Worm (Caenorhabditis elegans) whole organism, late embryonic: ENCODE results near the gene R11D1.4.

Experiments
- C08G9.2 ChIP-seq: sonication (generic microtip); optimal IDR thresholded peaks from 2 replicates; lab custom pipeline; 2016; ENCODE audit warnings: mild to moderate bottlenecking, missing genetic modification characterization, moderate library complexity, missing compliant biosample characterization
- C38D4.7 ChIP-seq: fragments of 200-800 bp; sonication (Bioruptor generic); optimal IDR thresholded peaks from 2 replicates; lab custom pipeline; 2018; ENCODE audit warnings: mild to moderate bottlenecking, missing genetic modification characterization, moderate library complexity, missing compliant biosample characterization
- K02D7.2 ChIP-seq: sonication (generic microtip); optimal IDR thresholded peaks from 2 replicates; lab custom pipeline; 2017; ENCODE audit warnings: mild to moderate bottlenecking, missing genetic modification characterization, missing compliant biosample characterization
- K09A11.1 ChIP-seq: sonication (generic microtip); optimal IDR thresholded peaks from 2 replicates; lab custom pipeline; 2017; ENCODE audit warnings: antibody characterized with exemption, mild to moderate bottlenecking, missing genetic modification characterization, missing compliant biosample characterization; ENCODE audit not compliant: insufficient read depth
- T23F11.4 ChIP-seq: fragments of 200-800 bp; sonication (Bioruptor generic); optimal IDR thresholded peaks from 2 replicates; lab custom pipeline; 2018; ENCODE audit warnings: mild to moderate bottlenecking, missing genetic modification characterization, missing compliant biosample characterization
- Y22D7AL.16 ChIP-seq: sonication (generic microtip); optimal IDR thresholded peaks from 2 replicates; lab custom pipeline; 2016; ENCODE audit warnings: missing genetic modification characterization, missing compliant biosample characterization
- ama-1 ChIP-seq: fragments of 150-350 bp; optimal IDR thresholded peaks from 2 replicates; lab custom pipeline; 2014
- ceh-18 ChIP-seq: sonication (generic microtip); optimal IDR thresholded peaks from 2 replicates; lab custom pipeline; 2016; ENCODE audit warnings: missing genetic modification characterization, missing compliant biosample characterization
- ceh-22 ChIP-seq: sonication (generic microtip); optimal IDR thresholded peaks from 2 replicates; lab custom pipeline; 2017; ENCODE audit warnings: missing biosample characterization, missing genetic modification characterization
- ceh-24 ChIP-seq: sonication (generic microtip); optimal IDR thresholded peaks from 2 replicates; lab custom pipeline; 2016; ENCODE audit warnings: mild to moderate bottlenecking, missing genetic modification characterization, missing compliant biosample characterization
- ceh-30 ChIP-seq: fragments of 150-350 bp; optimal IDR thresholded peaks from 2 replicates; lab custom pipeline; 2014; ENCODE audit warnings: missing biosample characterization, missing genetic modification characterization
- ceh-34 ChIP-seq: sonication (generic microtip); optimal IDR thresholded peaks from 2 replicates; lab custom pipeline; 2016; ENCODE audit warnings: mild to moderate bottlenecking, missing genetic modification characterization, missing compliant biosample characterization
- ceh-48 ChIP-seq: sonication (generic microtip); optimal IDR thresholded peaks from 2 replicates; lab custom pipeline; 2016; ENCODE audit warnings: missing genetic modification characterization, inconsistent platforms, missing compliant biosample characterization
- che-1 ChIP-seq: sonication (generic microtip); optimal IDR thresholded peaks from 2 replicates; lab custom pipeline; 2016; ENCODE audit warnings: mild to moderate bottlenecking, missing genetic modification characterization, missing compliant biosample characterization
- dve-1 ChIP-seq: sonication (generic microtip); optimal IDR thresholded peaks from 2 replicates; lab custom pipeline; 2017; ENCODE audit warnings: antibody characterized with exemption, mild to moderate bottlenecking, missing genetic modification characterization, missing compliant biosample characterization
- elt-4 ChIP-seq: sonication (generic microtip); optimal IDR thresholded peaks from 2 replicates; lab custom pipeline; 2016; ENCODE audit warnings: missing genetic modification characterization, missing compliant biosample characterization
- ets-4 ChIP-seq: sonication (generic microtip); optimal IDR thresholded peaks from 2 replicates; lab custom pipeline; 2016; ENCODE audit warnings: missing genetic modification characterization, missing compliant biosample characterization
- eyg-1 ChIP-seq: sonication (generic microtip); optimal IDR thresholded peaks from 2 replicates; lab custom pipeline; 2016; ENCODE audit warnings: missing genotype, missing genetic modification characterization, missing compliant biosample characterization
- fkh-10 ChIP-seq: fragments of 150-350 bp; optimal IDR thresholded peaks from 2 replicates; lab custom pipeline; 2014; ENCODE audit warnings: missing biosample characterization, missing genetic modification reagents, missing genetic modification characterization
- fkh-6 ChIP-seq: sonication (generic microtip); optimal IDR thresholded peaks from 2 replicates; lab custom pipeline; 2016; ENCODE audit warnings: missing genetic modification characterization, missing compliant biosample characterization
- gmeb-2 ChIP-seq: sonication (generic microtip); optimal IDR thresholded peaks from 2 replicates; lab custom pipeline; 2016; ENCODE audit warnings: missing genetic modification characterization, inconsistent platforms, missing compliant biosample characterization
- hlh-13 ChIP-seq: fragments of 200-800 bp; sonication (Bioruptor generic); optimal IDR thresholded peaks from 2 replicates; lab custom pipeline; 2018; ENCODE audit warnings: mild to moderate bottlenecking, missing genetic modification characterization, missing compliant biosample characterization
- hlh-30 ChIP-seq: sonication (generic microtip); optimal IDR thresholded peaks from 2 replicates; lab custom pipeline; 2017; ENCODE audit warnings: antibody characterized with exemption, missing genetic modification characterization, missing compliant biosample characterization; ENCODE audit not compliant: insufficient read depth
- hlh-6 ChIP-seq: sonication (generic microtip); optimal IDR thresholded peaks from 2 replicates; lab custom pipeline; 2016; ENCODE audit warnings: missing genotype, missing genetic modification characterization, missing compliant biosample characterization
- hlh-8 ChIP-seq: sonication (generic microtip); optimal IDR thresholded peaks from 2 replicates; lab custom pipeline; 2016; ENCODE audit warnings: missing genotype, missing genetic modification characterization, missing compliant biosample characterization
- lim-6 ChIP-seq: sonication (generic microtip); optimal IDR thresholded peaks from 2 replicates; lab custom pipeline; 2016; ENCODE audit warnings: missing genetic modification characterization, missing compliant biosample characterization
- lin-11 ChIP-seq: fragments of 200-800 bp; sonication (Bioruptor generic); optimal IDR thresholded peaks from 2 replicates; lab custom pipeline; 2018; ENCODE audit warnings: mild to moderate bottlenecking, missing genetic modification characterization, missing compliant biosample characterization
- madf-2 ChIP-seq: sonication (generic microtip); optimal IDR thresholded peaks from 2 replicates; lab custom pipeline; 2017; ENCODE audit warnings: missing genetic modification characterization, missing compliant biosample characterization
- mec-3 ChIP-seq: sonication (generic microtip); optimal IDR thresholded peaks from 2 replicates; lab custom pipeline; 2016; ENCODE audit warnings: borderline replicate concordance, missing genetic modification characterization, missing compliant biosample characterization
- nfya-1 ChIP-seq: sonication (generic microtip); optimal IDR thresholded peaks from 2 replicates; lab custom pipeline; 2017; ENCODE audit warnings: missing genetic modification characterization, mild to moderate bottlenecking, missing compliant biosample characterization, antibody characterized with exemption, moderate library complexity
- nhr-232 ChIP-seq: sonication (generic microtip); optimal IDR thresholded peaks from 2 replicates; lab custom pipeline; 2016; ENCODE audit warnings: missing genetic modification characterization, missing compliant biosample characterization
- npax-4 ChIP-seq: sonication (generic microtip); optimal IDR thresholded peaks from 2 replicates; lab custom pipeline; 2016; ENCODE audit warnings: missing genetic modification characterization, missing compliant biosample characterization
- pax-1 ChIP-seq: fragments of 150-350 bp; optimal IDR thresholded peaks from 2 replicates; lab custom pipeline; 2014; ENCODE audit warnings: missing biosample characterization, missing genetic modification characterization
- pha-2 ChIP-seq: sonication (generic microtip); optimal IDR thresholded peaks from 2 replicates; lab custom pipeline; 2017; ENCODE audit warnings: mild to moderate bottlenecking, missing genetic modification characterization, missing compliant biosample characterization
- pqm-1 ChIP-seq: sonication (generic microtip); optimal IDR thresholded peaks from 2 replicates; lab custom pipeline; 2016; ENCODE audit warnings: missing genetic modification characterization, missing compliant biosample characterization
- ref-2 ChIP-seq: sonication (generic microtip); optimal IDR thresholded peaks from 2 replicates; lab custom pipeline; 2016; ENCODE audit warnings: missing genetic modification characterization, missing compliant biosample characterization
- rnt-1 ChIP-seq: sonication (generic microtip); optimal IDR thresholded peaks from 2 replicates; lab custom pipeline; 2016; ENCODE audit warnings: missing genetic modification characterization, missing compliant biosample characterization
- sdc-2 ChIP-seq: sonication (generic microtip); optimal IDR thresholded peaks from 2 replicates; lab custom pipeline; 2016; ENCODE audit warnings: missing genotype, missing genetic modification characterization, missing compliant biosample characterization
- sox-4 ChIP-seq: sonication (generic microtip); optimal IDR thresholded peaks from 2 replicates; lab custom pipeline; 2017; ENCODE audit warnings: mild to moderate bottlenecking, missing genetic modification characterization, inconsistent platforms, missing compliant biosample characterization
- syd-9 ChIP-seq: sonication (generic microtip); optimal IDR thresholded peaks from 2 replicates; lab custom pipeline; 2016; ENCODE audit warnings: mild to moderate bottlenecking, missing genetic modification characterization, moderate library complexity, missing compliant biosample characterization
- tbx-7 ChIP-seq: sonication (generic microtip); optimal IDR thresholded peaks from 2 replicates; lab custom pipeline; 2016; ENCODE audit warnings: missing genotype, missing genetic modification characterization, missing compliant biosample characterization
- ttx-3 ChIP-seq: sonication (generic microtip); optimal IDR thresholded peaks from 2 replicates; lab custom pipeline; 2016; ENCODE audit warnings: missing genetic modification reagents, missing genetic modification characterization, missing compliant biosample characterization
- unc-42 ChIP-seq: sonication (generic microtip); optimal IDR thresholded peaks from 2 replicates; lab custom pipeline; 2016; ENCODE audit warnings: missing genotype, missing genetic modification characterization, missing compliant biosample characterization
- unc-55 ChIP-seq: sonication (generic microtip); optimal IDR thresholded peaks from 2 replicates; lab custom pipeline; 2017; ENCODE audit warnings: missing biosample characterization, missing genetic modification reagents, missing genetic modification characterization
- unc-86 ChIP-seq: sonication (generic microtip); optimal IDR thresholded peaks from 2 replicates; lab custom pipeline; 2016; ENCODE audit warnings: missing genetic modification characterization, missing compliant biosample characterization
- ztf-16 ChIP-seq: sonication (generic microtip); optimal IDR thresholded peaks from 2 replicates; lab custom pipeline; 2017; ENCODE audit warnings: missing genetic modification characterization, missing compliant biosample characterization

R11D1.4 gene

ce11 chrV:12754839-12755238, 40.8 kb upstream of the R11D1.4 start, which contains the start of gene gpa-13:
TSS of gene gpa-13 (minus strand) at chrV:12754939.
- TF ChIP-seq hlh-13 (GFP tag; lab: Kevin White, UChicago) = no peak
- no peak for TF ChIP-seq gmeb-2 (tag; lab: Kevin White, UChicago)
- no peak for TF ChIP-seq syd-9 (tag; lab: Kevin White, UChicago)
- no peak for TF ChIP-seq pqm-1 (tag; lab: Kevin White, UChicago)
- TF ChIP-seq ceh-48 (tag; lab: Kevin White, UChicago) = no peak
- no peak for TF ChIP-seq hlh-8 (tag; lab: Kevin White, UChicago)
- TF ChIP-seq C38D4.7 (GFP tag; lab: Kevin White, UChicago) = no peak
- no peak for TF ChIP-seq lin-11
- TF ChIP-seq elt-4 (tag; lab: Kevin White, UChicago) = no peak
- TF ChIP-seq ceh-24 (tag; lab: Kevin White, UChicago) = no peak
- no peak for TF ChIP-seq ama-1 (lab: Kevin White, UChicago)
- TF ChIP-seq nhr-232 (tag; lab: Kevin White, UChicago) = no peak
- no peak for TF ChIP-seq unc-86 (tag; lab: Kevin White, UChicago)
- TF ChIP-seq K02D7.2 (tag; lab: Kevin White, UChicago) = no peak
- TF ChIP-seq fkh-10 (GFP tag; lab: Kevin White, UChicago) = no peak
- TF ChIP-seq dve-1 = no peak
- no peak for TF ChIP-seq sox-4
- no peak for TF ChIP-seq ets-4 (tag; lab: Kevin White, UChicago)
- no peak for TF ChIP-seq ztf-16

ce11 chrV:12752407-12752806, 38.4 kb upstream of the R11D1.4 start, which contains the start of gene C15C8.8:
TSS of gene C15C8.8 (minus strand) at chrV:12752507.
- no peak for TF ChIP-seq sdc-2 (tag; lab: Kevin White, UChicago)
- TF ChIP-seq nfya-1 (tag; lab: Kevin White, UChicago) = no peak
- no peak for TF ChIP-seq ceh-18 (tag; lab: Kevin White, UChicago)
- no peak for TF ChIP-seq hlh-30
- TF ChIP-seq rnt-1 = no peak
- TF ChIP-seq pax-1 = no peak
- no peak for TF ChIP-seq C08G9.2 (tag; lab: Kevin White, UChicago)
- no peak for TF ChIP-seq ama-1 (lab: Kevin White, UChicago)
- TF ChIP-seq eyg-1 (tag; lab: Kevin White, UChicago) = no peak
- TF ChIP-seq unc-55 = no peak

DNA sequence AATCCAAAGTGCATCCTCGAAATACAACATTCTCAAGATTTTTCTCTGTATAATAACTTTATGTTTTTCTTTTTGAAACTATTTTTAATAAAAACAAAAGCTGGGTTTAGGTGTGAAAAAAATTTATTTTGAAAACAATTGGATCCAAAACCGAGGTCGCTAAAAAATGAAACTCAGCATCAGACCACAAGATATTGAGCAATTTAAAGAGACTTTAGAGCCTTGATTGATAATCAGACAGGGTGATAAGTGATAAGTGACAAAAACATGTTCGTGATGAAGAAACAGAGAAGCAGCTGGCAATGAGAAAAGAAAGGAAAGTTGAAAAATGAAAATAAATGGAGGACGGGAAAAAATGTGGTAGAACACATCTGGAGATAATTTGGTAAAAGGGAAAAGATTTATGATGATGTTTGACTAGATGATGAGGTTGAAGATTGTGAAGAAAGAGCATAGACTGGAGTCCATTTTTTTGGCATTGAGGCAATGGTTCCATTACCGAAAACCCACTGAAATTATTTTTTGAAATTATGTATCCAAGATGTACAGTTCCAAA, 37.6 kb upstream of the R11D1.4 start, which contains the start of gene C15C8.6:
Gene C15C8.6 (minus strand): TSS at position 51 of the 556 bp plus-strand sequence.
- TF ChIP-seq ztf-16 (no peak), C08G9.2 (tag; lab: Kevin White, UChicago) (no peak), elt-4 (tag; lab: Kevin White, UChicago) (no peak), Y22D7AL.16 (tag; lab: Kevin White, UChicago) (no peak), lim-6 (tag; lab: Kevin White, UChicago) (no peak), ttx-3 (tag; lab: Kevin White, UChicago) (no peak), rnt-1 (no peak), T23F11.4 (GFP tag; lab: Kevin White, UChicago) (no peak), pha-2 (tag; lab: Kevin White, UChicago) (no peak), che-1 (no peak), hlh-13 (GFP tag; lab: Kevin White, UChicago) (no peak), mec-3 (no peak), hlh-6 (tag; lab: Kevin White, UChicago) (no peak), ceh-48 (tag; lab: Kevin White, UChicago) (no peak)
- TF ChIP-seq, all 69 proteins: peak for 0

DNA sequence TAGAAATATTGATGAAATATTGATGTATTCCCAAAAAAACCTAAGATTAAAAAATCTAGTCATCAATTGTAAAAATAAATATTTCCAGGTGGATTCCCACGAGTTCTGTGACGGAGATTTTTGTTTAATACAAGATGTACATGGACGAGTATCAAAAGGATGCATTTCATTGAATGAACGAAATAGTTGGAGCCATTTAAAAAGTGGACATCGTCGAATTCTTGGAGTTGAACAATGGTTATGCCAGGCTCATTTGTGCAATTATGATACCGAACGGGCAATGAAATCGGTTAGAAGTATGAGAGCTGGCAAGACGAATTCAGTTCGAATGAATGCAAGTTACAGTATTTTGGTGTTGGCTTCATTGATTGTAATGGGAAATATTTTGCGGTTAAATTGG, 35.5 kb upstream of the R11D1.4 start:
- TF ChIP-seq madf-2 (tag; lab: Kevin White, UChicago) (no peak), unc-42 (tag; lab: Kevin White, UChicago) (no peak), ceh-22 (tag; lab: Kevin White, UChicago) (no peak), hlh-30 (no peak), K09A11.1 (no peak), unc-55 (no peak), tbx-7 (no peak), unc-86 (tag; lab: Kevin White, UChicago) (no peak), ceh-30 (tag; lab: Kevin White, UChicago) (no peak), ref-2 (no peak), eyg-1 (tag; lab: Kevin White, UChicago) (no peak), lim-6 (tag; lab: Kevin White, UChicago) (no peak), fkh-6 (tag; lab: Kevin White, UChicago) (no peak), gmeb-2 (tag; lab: Kevin White, UChicago) (no peak), npax-4 (tag; lab: Kevin White, UChicago) (no peak), ceh-34 (no peak)
